Fruit fly (Drosophila melanogaster) whole organism, embryonic: ENCODE results near the gene CG4115.

Source experiments
- ATbp ChIP-seq: fragments of 200-800 bp; sonication (Bioruptor generic); optimal IDR thresholded peaks from 2 replicates; lab custom pipeline; 2017; ENCODE audit warnings: missing biosample characterization, mild to moderate bottlenecking, missing genetic modification characterization, missing genetic modification reagents
- Abd-B ChIP-seq: fragments of 200-800 bp; sonication (Bioruptor generic); optimal IDR thresholded peaks from 2 replicates; lab custom pipeline; 2018; ENCODE audit warnings: missing biosample characterization, mild to moderate bottlenecking, missing genetic modification characterization, moderate library complexity
- Aef1 ChIP-seq: fragments of 200-800 bp; sonication (Bioruptor generic); IDR thresholded peaks from 3 replicates; pipeline ENCODE4 v1.3.6; 2022; ENCODE audit warnings: missing biosample characterization, missing genetic modification characterization
- BEAF-32 ChIP-seq: fragments of 200-800 bp; sonication (Bioruptor generic); optimal IDR thresholded peaks from 3 replicates; lab custom pipeline; 2017; ENCODE audit warnings: missing biosample characterization, missing genetic modification characterization, mild to moderate bottlenecking, moderate library complexity, missing genetic modification reagents
- BtbVII ChIP-seq: fragments of 200-800 bp; sonication (Bioruptor generic); optimal IDR thresholded peaks from 3 replicates; lab custom pipeline; 2017; ENCODE audit warnings: missing biosample characterization, mild to moderate bottlenecking, missing genetic modification characterization
- CG1024 ChIP-seq: fragments of 200-800 bp; sonication (Bioruptor generic); IDR thresholded peaks from 2 replicates; pipeline ENCODE4 v1.3.6; 2022; ENCODE audit warnings: missing biosample characterization, missing genetic modification characterization
- CG10366 ChIP-seq: fragments of 200-800 bp; sonication (Bioruptor generic); IDR thresholded peaks from 2 replicates; pipeline ENCODE4 v1.3.6; 2022; ENCODE audit warnings: missing biosample characterization, missing genetic modification characterization
- CG10462 ChIP-seq: fragments of 200-800 bp; sonication (Bioruptor generic); optimal IDR thresholded peaks from 2 replicates; lab custom pipeline; 2016; ENCODE audit warnings: missing biosample characterization, missing genetic modification characterization
- CG10543 ChIP-seq: fragments of 200-800 bp; sonication (Bioruptor generic); optimal IDR thresholded peaks from 3 replicates; lab custom pipeline; 2017; ENCODE audit warnings: missing biosample characterization, mild to moderate bottlenecking, missing genetic modification characterization, moderate library complexity
- CG12769 ChIP-seq: fragments of 200-800 bp; sonication (Bioruptor generic); optimal IDR thresholded peaks from 2 replicates; lab custom pipeline; 2019; ENCODE audit warnings: missing biosample characterization, mild to moderate bottlenecking, missing genetic modification characterization, moderate library complexity
- CG13287 ChIP-seq: fragments of 200-800 bp; sonication (Bioruptor generic); IDR thresholded peaks from 2 replicates; pipeline ENCODE4 v1.3.6; 2022; ENCODE audit warnings: missing biosample characterization, missing genetic modification characterization; ENCODE audit not compliant: partially characterized antibody
- CG13296 ChIP-seq: fragments of 200-800 bp; sonication (Bioruptor generic); optimal IDR thresholded peaks from 3 replicates; lab custom pipeline; 2018; ENCODE audit warnings: missing biosample characterization, mild to moderate bottlenecking, missing genetic modification characterization
- CG14860 ChIP-seq: fragments of 200-800 bp; sonication (Bioruptor generic); IDR thresholded peaks from 3 replicates; pipeline ENCODE4 v1.3.6; 2022; ENCODE audit warnings: missing biosample characterization, missing genetic modification characterization; ENCODE audit not compliant: partially characterized antibody
- CG15269 ChIP-seq: fragments of 200-800 bp; sonication (Bioruptor generic); optimal IDR thresholded peaks from 2 replicates; lab custom pipeline; 2018; ENCODE audit warnings: missing biosample characterization, mild to moderate bottlenecking, missing genetic modification characterization, moderate library complexity
- CG16779 ChIP-seq: fragments of 200-800 bp; sonication (Bioruptor generic); IDR thresholded peaks from 2 replicates; pipeline ENCODE4 v1.3.6; 2022; ENCODE audit warnings: missing biosample characterization, missing genetic modification characterization
- CG17912 ChIP-seq: fragments of 200-800 bp; sonication (Bioruptor generic); optimal IDR thresholded peaks from 2 replicates; lab custom pipeline; 2018; ENCODE audit warnings: missing biosample characterization, mild to moderate bottlenecking, missing genetic modification characterization
- CG31388 ChIP-seq: fragments of 200-800 bp; sonication (Bioruptor generic); optimal IDR thresholded peaks from 2 replicates; lab custom pipeline; 2016; ENCODE audit warnings: missing biosample characterization, missing genetic modification characterization
- CG3163 ChIP-seq: fragments of 200-800 bp; sonication (Bioruptor generic); optimal IDR thresholded peaks from 3 replicates; lab custom pipeline; 2016; ENCODE audit warnings: missing biosample characterization, missing genetic modification characterization
- CG34422 ChIP-seq: fragments of 200-800 bp; sonication (Bioruptor generic); IDR thresholded peaks from 3 replicates; pipeline ENCODE4 v1.3.6; 2022; ENCODE audit warnings: missing biosample characterization, missing genetic modification characterization
- CG4854 ChIP-seq: fragments of 200-800 bp; sonication (Bioruptor generic); optimal IDR thresholded peaks from 2 replicates; lab custom pipeline; 2016; ENCODE audit warnings: missing biosample characterization, missing genetic modification characterization, inconsistent platforms
- CG6689 ChIP-seq: fragments of 200-800 bp; sonication (Bioruptor generic); IDR thresholded peaks from 2 replicates; pipeline ENCODE4 v1.3.6; 2022; ENCODE audit warnings: missing biosample characterization, missing genetic modification characterization
- CG7745 ChIP-seq: fragments of 200-800 bp; sonication (Bioruptor generic); optimal IDR thresholded peaks from 2 replicates; lab custom pipeline; 2018; ENCODE audit warnings: missing biosample characterization, mild to moderate bottlenecking, missing genetic modification characterization, moderate library complexity
- CG8924 ChIP-seq: fragments of 200-800 bp; optimal IDR thresholded peaks from 3 replicates; lab custom pipeline; 2019; ENCODE audit warnings: missing biosample characterization, mild to moderate bottlenecking, missing genetic modification characterization, moderate library complexity
- CHES-1-like ChIP-seq: fragments of 200-800 bp; sonication (Bioruptor generic); optimal IDR thresholded peaks from 2 replicates; lab custom pipeline; 2016; ENCODE audit warnings: missing biosample characterization, missing genetic modification characterization
- Camta ChIP-seq: fragments of 200-800 bp; sonication (Bioruptor generic); optimal IDR thresholded peaks from 2 replicates; lab custom pipeline; 2016; ENCODE audit warnings: missing biosample characterization, missing genetic modification characterization
- Eip74EF ChIP-seq, 2 experiments: fragments of 200-800 bp in 1 of 2; fragments of >200 bp in 1 of 2; sonication (Bioruptor generic) in 1 of 2; optimal IDR thresholded peaks; 2 replicates each; lab custom pipeline; 2017 to 2019; ENCODE audit warnings: missing biosample characterization in 2 of 2, missing genetic modification characterization in 2 of 2, mild to moderate bottlenecking in 1 of 2, moderate library complexity in 1 of 2
- Ets97D ChIP-seq: fragments of 200-800 bp; sonication (Bioruptor generic); optimal IDR thresholded peaks from 3 replicates; lab custom pipeline; 2016; ENCODE audit warnings: missing biosample characterization, missing genetic modification characterization
- HHEX ChIP-seq: fragments of 200-800 bp; sonication (Bioruptor generic); optimal IDR thresholded peaks from 3 replicates; lab custom pipeline; 2017; ENCODE audit warnings: missing biosample characterization, mild to moderate bottlenecking, missing genetic modification characterization, missing genetic modification reagents
- Hand ChIP-seq: fragments of 200-800 bp; sonication (Bioruptor generic); optimal IDR thresholded peaks from 2 replicates; lab custom pipeline; 2017; ENCODE audit warnings: mild to moderate bottlenecking, missing biosample characterization, missing genetic modification reagents, missing genetic modification characterization
- Hmr ChIP-seq: fragments of 200-800 bp; sonication (Bioruptor generic); optimal IDR thresholded peaks from 3 replicates; lab custom pipeline; 2017; ENCODE audit warnings: mild to moderate bottlenecking, missing biosample characterization, missing genetic modification reagents, missing genetic modification characterization
- Hr78 ChIP-seq, 2 experiments: fragments of 200-800 bp in 1 of 2; fragments of >200 bp in 1 of 2; sonication (Bioruptor generic) in 1 of 2; optimal IDR thresholded peaks; 2 replicates each; lab custom pipeline; 2017 to 2019; ENCODE audit warnings: missing biosample characterization in 2 of 2, missing genetic modification characterization in 2 of 2, mild to moderate bottlenecking in 1 of 2, moderate library complexity in 1 of 2
- Myb ChIP-seq: fragments of 200-800 bp; sonication (Bioruptor generic); optimal IDR thresholded peaks from 2 replicates; lab custom pipeline; 2016; ENCODE audit warnings: missing biosample characterization, missing genetic modification characterization
- Scr ChIP-seq: fragments of 200-800 bp; sonication (Bioruptor generic); IDR thresholded peaks from 2 replicates; pipeline ENCODE4 v1.3.6; 2022; ENCODE audit warnings: missing biosample characterization, missing genetic modification characterization; ENCODE audit not compliant: partially characterized antibody
- Vsx1 ChIP-seq: fragments of 200-800 bp; sonication (Bioruptor generic); optimal IDR thresholded peaks from 2 replicates; lab custom pipeline; 2017; ENCODE audit warnings: missing biosample characterization, mild to moderate bottlenecking, missing genetic modification characterization, missing genetic modification reagents
- cas ChIP-seq: fragments of 200-800 bp; sonication (Bioruptor generic); IDR thresholded peaks from 2 replicates; pipeline ENCODE4 v1.3.6; 2022; ENCODE audit warnings: missing biosample characterization, missing genetic modification characterization
- chinmo ChIP-seq: fragments of 200-800 bp; sonication (Bioruptor generic); IDR thresholded peaks from 4 replicates; pipeline ENCODE4 v1.3.6; 2022; ENCODE audit warnings: missing biosample characterization, missing genetic modification characterization; ENCODE audit not compliant: partially characterized antibody
- dati ChIP-seq: fragments of 200-800 bp; sonication (Bioruptor generic); IDR thresholded peaks from 2 replicates; pipeline ENCODE4 v1.3.6; 2022; ENCODE audit warnings: missing biosample characterization, missing genetic modification characterization
- en ChIP-seq: fragments of 200-800 bp; sonication (Bioruptor generic); optimal IDR thresholded peaks from 2 replicates; lab custom pipeline; 2016; ENCODE audit warnings: missing biosample characterization, missing genetic modification characterization
- exex ChIP-seq: fragments of 200-800 bp; sonication (Bioruptor generic); optimal IDR thresholded peaks from 4 replicates; lab custom pipeline; 2018; ENCODE audit warnings: missing biosample characterization, mild to moderate bottlenecking, missing genetic modification characterization, moderate library complexity
- fd64A ChIP-seq: fragments of 200-800 bp; sonication (Bioruptor generic); optimal IDR thresholded peaks from 3 replicates; lab custom pipeline; 2018; ENCODE audit warnings: missing biosample characterization, mild to moderate bottlenecking, missing genetic modification characterization
- gce ChIP-seq: fragments of 200-800 bp; sonication (Bioruptor generic); IDR thresholded peaks from 3 replicates; pipeline ENCODE4 v1.3.6; 2022; ENCODE audit warnings: missing biosample characterization, missing genetic modification characterization
- gro ChIP-seq: fragments of 200-800 bp; sonication (Bioruptor generic); optimal IDR thresholded peaks from 2 replicates; lab custom pipeline; 2016; ENCODE audit warnings: missing biosample characterization, missing genetic modification characterization
- gsb ChIP-seq: fragments of 200-800 bp; sonication (Bioruptor generic); IDR thresholded peaks from 2 replicates; pipeline ENCODE4 v1.3.6; 2022; ENCODE audit warnings: missing biosample characterization, missing genetic modification characterization
- jigr1 ChIP-seq: fragments of 200-800 bp; sonication (Bioruptor generic); IDR thresholded peaks from 3 replicates; pipeline ENCODE4 v1.3.6; 2022; ENCODE audit warnings: missing biosample characterization, missing genetic modification characterization
- peb ChIP-seq: fragments of 200-800 bp; sonication (Bioruptor generic); IDR thresholded peaks from 2 replicates; pipeline ENCODE4 v1.3.6; 2022; ENCODE audit warnings: missing biosample characterization, missing genetic modification characterization
- tap ChIP-seq: fragments of 200-800 bp; optimal IDR thresholded peaks from 3 replicates; lab custom pipeline; 2019; ENCODE audit warnings: missing biosample characterization, mild to moderate bottlenecking, missing genetic modification characterization, moderate library complexity
- tgo ChIP-seq: fragments of 200-800 bp; sonication (Bioruptor generic); IDR thresholded peaks from 3 replicates; pipeline ENCODE4 v1.3.6; 2022; ENCODE audit warnings: missing biosample characterization, missing genetic modification characterization
- tin ChIP-seq: fragments of 200-800 bp; sonication (Bioruptor generic); optimal IDR thresholded peaks from 3 replicates; lab custom pipeline; 2016; ENCODE audit warnings: missing biosample characterization, missing genetic modification characterization
- tup ChIP-seq: fragments of 200-800 bp; sonication (Bioruptor generic); optimal IDR thresholded peaks from 2 replicates; lab custom pipeline; 2016; ENCODE audit warnings: missing biosample characterization, mild to moderate bottlenecking, missing genetic modification characterization, moderate library complexity
- unc-4 ChIP-seq: fragments of 200-800 bp; sonication (Bioruptor generic); IDR thresholded peaks from 2 replicates; pipeline ENCODE4 v1.3.6; 2022; ENCODE audit warnings: missing biosample characterization, missing genetic modification characterization; ENCODE audit not compliant: partially characterized antibody
- vfl ChIP-seq: fragments of 200-800 bp; sonication (Bioruptor generic); optimal IDR thresholded peaks from 2 replicates; lab custom pipeline; 2016; ENCODE audit warnings: missing biosample characterization, missing genetic modification characterization

CG4115 gene

DNA sequence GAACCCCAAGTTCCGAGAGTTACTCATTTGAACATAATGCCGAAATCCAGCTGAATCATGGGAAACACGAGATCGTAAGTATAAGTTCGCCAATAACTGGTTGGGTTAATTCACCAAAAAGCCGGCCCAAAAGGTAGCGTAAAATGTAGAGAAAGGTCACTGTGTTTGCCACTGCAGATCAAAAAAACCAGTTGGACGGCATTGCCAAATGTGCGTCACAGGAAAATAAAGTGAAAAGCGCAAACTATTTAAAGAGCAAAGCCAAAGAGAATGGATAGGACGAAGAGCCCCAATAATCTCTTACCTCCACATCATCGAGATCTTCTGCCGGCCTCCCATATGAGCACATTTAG, 10.8 kb downstream of the CG4115 start:
- no peak for TF ChIP-seq Ets97D
- no peak for TF ChIP-seq CG7745 (tag; lab: Kevin White, UChicago)
- no peak for TF ChIP-seq vfl (GFP tag; lab: Kevin White, UChicago)
- TF ChIP-seq HHEX (GFP tag; lab: Kevin White, UChicago), result no peak
- no peak for TF ChIP-seq CHES-1-like
- TF ChIP-seq CG4854 (GFP tag; lab: Kevin White, UChicago), result no peak
- TF ChIP-seq unc-4, result no peak
- TF ChIP-seq gro, result peak; percentile 2
- TF ChIP-seq tup (GFP tag; lab: Kevin White, UChicago), result no peak
- TF ChIP-seq CG14860 (GFP tag; lab: Robert Waterston, UW), result no peak
- TF ChIP-seq CG17912 (GFP tag; lab: Kevin White, UChicago), result no peak
- TF ChIP-seq CG34422 (GFP tag; lab: Robert Waterston, UW), result peak; percentile 10; the same call in 1 of the 3 replicates
- TF ChIP-seq Myb (GFP tag; lab: Kevin White, UChicago), result no peak
- TF ChIP-seq Aef1 (GFP tag; lab: Robert Waterston, UW), result no peak
- no peak for TF ChIP-seq gsb (GFP tag; lab: Robert Waterston, UW)
- TF ChIP-seq CG1024, result no peak
- TF ChIP-seq CG10366 (GFP tag; lab: Robert Waterston, UW), result no peak
- no peak for TF ChIP-seq tap (tag; lab: Kevin White, UChicago)
- TF ChIP-seq CG3163 (GFP tag; lab: Kevin White, UChicago), result peak; percentile 94
- no peak for TF ChIP-seq Hmr (GFP tag; lab: Kevin White, UChicago)
- TF ChIP-seq CG13287 (GFP tag; lab: Robert Waterston, UW), result no peak
- no peak for TF ChIP-seq Eip74EF (GFP tag; optimal IDR thresholded peaks at IDR 0.05; lab: Kevin White, UChicago)
- 0 out of 4 replicates have a peak, but pooled peaks have one; percentile 68 for TF ChIP-seq chinmo
- TF ChIP-seq CG15269 (tag; lab: Kevin White, UChicago), result no peak
- no peak for TF ChIP-seq tgo
- peak in 1 of 2 experiments; percentile 61 for TF ChIP-seq Hr78 (GFP tag; optimal IDR thresholded peaks at IDR 0.05; lab: Kevin White, UChicago)
- TF ChIP-seq gce, result no peak
- TF ChIP-seq CG16779 (GFP tag; lab: Robert Waterston, UW), result no peak
- TF ChIP-seq CG12769 (tag; lab: Kevin White, UChicago), result peak; percentile 64
- no peak for TF ChIP-seq CG13296 (GFP tag; lab: Kevin White, UChicago)
- no peak for TF ChIP-seq en (GFP tag; lab: Kevin White, UChicago)
- TF ChIP-seq CG31388 (GFP tag; lab: Kevin White, UChicago), result no peak
- TF ChIP-seq ATbp (GFP tag; lab: Kevin White, UChicago), result no peak
- no peak for TF ChIP-seq Hand (GFP tag; lab: Kevin White, UChicago)
- TF ChIP-seq Camta (GFP tag; lab: Kevin White, UChicago), result no peak
- no peak for TF ChIP-seq Abd-B (GFP tag; lab: Kevin White, UChicago)
- no peak for TF ChIP-seq cas (GFP tag; lab: Robert Waterston, UW)
- TF ChIP-seq peb (GFP tag; lab: Robert Waterston, UW), result no peak
- TF ChIP-seq fd64A, result no peak
- no peak for TF ChIP-seq dati (GFP tag; lab: Robert Waterston, UW)
- TF ChIP-seq CG6689 (GFP tag; lab: Robert Waterston, UW), result no peak
- no peak for TF ChIP-seq jigr1
- no peak for TF ChIP-seq Scr
- TF ChIP-seq CG10462, result no peak
- TF ChIP-seq CG8924, result no peak
- no peak for TF ChIP-seq Vsx1 (GFP tag; lab: Kevin White, UChicago)
- peak; percentile 36 for TF ChIP-seq CG10543 (GFP tag; lab: Kevin White, UChicago)
- TF ChIP-seq exex, result no peak
- no peak for TF ChIP-seq BEAF-32 (GFP tag; lab: Kevin White, UChicago)
- no peak for TF ChIP-seq tin (GFP tag; lab: Kevin White, UChicago)
- peak; percentile 29 for TF ChIP-seq BtbVII (GFP tag; lab: Kevin White, UChicago)
